Worm (Caenorhabditis elegans) whole organism, young adult: Measurements from ENCODE around the gene C46F2.1.

Experiments
- B0019.2 ChIP-seq: fragments of 200-800 bp; sonication (Bioruptor generic); conservative IDR thresholded peaks from 2 replicates; pipeline ENCODE4 v1.3.6; 2022; ENCODE audit warnings: missing genetic modification reagents, missing genetic modification characterization, missing compliant biosample characterization
- B0336.3 ChIP-seq: fragments of 200-800 bp; sonication (Bioruptor generic); IDR thresholded peaks from 2 replicates; pipeline ENCODE4 v1.3.6; 2022; ENCODE audit warnings: missing genetic modification characterization, missing compliant biosample characterization
- C06A6.2 ChIP-seq: fragments of 200-800 bp; sonication (Bioruptor generic); conservative IDR thresholded peaks from 2 replicates; pipeline ENCODE4 v1.3.6; 2022; ENCODE audit warnings: missing genetic modification characterization, missing compliant biosample characterization
- T07F8.4 ChIP-seq: sonication (generic microtip); optimal IDR thresholded peaks from 2 replicates; lab custom pipeline; 2016; ENCODE audit warnings: mild to moderate bottlenecking, missing genetic modification characterization, moderate library complexity, missing compliant biosample characterization
- ZK185.1 ChIP-seq: sonication (generic microtip); optimal IDR thresholded peaks from 2 replicates; lab custom pipeline; 2016; ENCODE audit warnings: mild to moderate bottlenecking, missing genetic modification characterization, missing compliant biosample characterization; ENCODE audit not compliant: poor library complexity, severe bottlenecking
- aptf-2 ChIP-seq: fragments of 200-800 bp; sonication (Bioruptor generic); conservative IDR thresholded peaks from 2 replicates; pipeline ENCODE4 v1.3.6; 2022; ENCODE audit warnings: missing genetic modification reagents, missing genetic modification characterization, missing compliant biosample characterization
- athp-1 ChIP-seq: sonication (generic microtip); optimal IDR thresholded peaks from 2 replicates; lab custom pipeline; 2017; ENCODE audit warnings: mild to moderate bottlenecking, missing genetic modification characterization, missing compliant biosample characterization
- attf-5 ChIP-seq: fragments of 200-800 bp; sonication (Bioruptor generic); optimal IDR thresholded peaks from 2 replicates; lab custom pipeline; 2018; ENCODE audit warnings: mild to moderate bottlenecking, missing genetic modification characterization, missing compliant biosample characterization
- ccch-3 ChIP-seq: fragments of 200-800 bp; sonication (Bioruptor generic); optimal IDR thresholded peaks from 2 replicates; lab custom pipeline; 2018; ENCODE audit warnings: mild to moderate bottlenecking, missing genetic modification characterization, missing compliant biosample characterization
- cebp-1 ChIP-seq, 2 experiments: fragments of 200-800 bp in 1 of 2; sonication (Bioruptor generic) in 1 of 2; sonication (generic microtip) in 1 of 2; IDR thresholded peaks in 1 of 2; optimal IDR thresholded peaks in 1 of 2; 2 replicates each; pipeline versions ENCODE4 v1.3.6 to Lab custom; 2017 to 2022; ENCODE audit warnings: missing compliant biosample characterization in 2 of 2, missing genetic modification characterization in 2 of 2, mild to moderate bottlenecking in 1 of 2, missing genetic modification reagents in 1 of 2, moderate library complexity in 1 of 2
- ceh-27 ChIP-seq: fragments of 200-800 bp; sonication (Bioruptor generic); optimal IDR thresholded peaks from 2 replicates; lab custom pipeline; 2018; ENCODE audit warnings: mild to moderate bottlenecking, missing genetic modification characterization, moderate library complexity, missing compliant biosample characterization
- ceh-58 ChIP-seq: fragments of 200-800 bp; sonication (Bioruptor generic); IDR thresholded peaks from 2 replicates; pipeline ENCODE4 v1.3.6; 2022; ENCODE audit warnings: missing genetic modification characterization, missing compliant biosample characterization
- dox-1 ChIP-seq: fragments of 200-800 bp; sonication (Bioruptor generic); IDR thresholded peaks from 2 replicates; pipeline ENCODE4 v1.3.6; 2022; ENCODE audit warnings: missing genetic modification reagents, missing genetic modification characterization, missing compliant biosample characterization
- efl-1 ChIP-seq: fragments of 150-350 bp; optimal IDR thresholded peaks from 2 replicates; lab custom pipeline; 2014; ENCODE audit warnings: missing biosample characterization, missing genetic modification reagents, missing genetic modification characterization
- egl-44 ChIP-seq: fragments of 200-800 bp; sonication (Bioruptor generic); IDR thresholded peaks from 2 replicates; pipeline ENCODE4 v1.3.6; 2022; ENCODE audit warnings: missing genetic modification reagents, missing genetic modification characterization, missing compliant biosample characterization
- egrh-3 ChIP-seq: fragments of 200-800 bp; sonication (Bioruptor generic); IDR thresholded peaks from 2 replicates; pipeline ENCODE4 v1.3.6; 2022; ENCODE audit warnings: missing genetic modification reagents, missing genetic modification characterization, missing compliant biosample characterization
- gei-17 ChIP-seq: fragments of 200-800 bp; sonication (Bioruptor generic); optimal IDR thresholded peaks from 2 replicates; lab custom pipeline; 2018; ENCODE audit warnings: mild to moderate bottlenecking, missing genetic modification characterization, missing compliant biosample characterization
- hmg-1.2 ChIP-seq: fragments of 200-800 bp; sonication (Bioruptor generic); IDR thresholded peaks from 2 replicates; pipeline ENCODE4 v1.3.6; 2022; ENCODE audit warnings: missing genetic modification reagents, missing genetic modification characterization, missing compliant biosample characterization
- hmg-20 ChIP-seq: fragments of 200-800 bp; sonication (Bioruptor generic); IDR thresholded peaks from 2 replicates; pipeline ENCODE4 v1.3.6; 2022; ENCODE audit warnings: missing genetic modification reagents, missing genetic modification characterization, missing compliant biosample characterization
- hrde-1 ChIP-seq: sonication (generic microtip); optimal IDR thresholded peaks from 2 replicates; lab custom pipeline; 2016; ENCODE audit warnings: missing genetic modification characterization, mild to moderate bottlenecking, missing compliant biosample characterization, moderate library complexity, missing genotype, missing genetic modification reagents, borderline replicate concordance
- let-526 ChIP-seq: fragments of 200-800 bp; sonication (Bioruptor generic); IDR thresholded peaks from 2 replicates; pipeline ENCODE4 v1.3.6; 2022; ENCODE audit warnings: missing genetic modification reagents, missing genetic modification characterization, missing compliant biosample characterization
- lin-26 ChIP-seq: fragments of 200-800 bp; sonication (Bioruptor generic); IDR thresholded peaks from 2 replicates; pipeline ENCODE4 v1.3.6; 2022; ENCODE audit warnings: missing genetic modification reagents, missing genetic modification characterization, missing compliant biosample characterization
- lin-35 ChIP-seq, 3 experiments: fragments of 150-350 bp in 2 of 3; sonication (generic microtip) in 1 of 3; optimal IDR thresholded peaks; 2 replicates each; lab custom pipeline; 2014 to 2018; ENCODE audit warnings: missing biosample characterization in 3 of 3, missing genetic modification characterization in 3 of 3, missing genetic modification reagents in 3 of 3
- lin-40 ChIP-seq: sonication (generic microtip); optimal IDR thresholded peaks from 2 replicates; lab custom pipeline; 2016; ENCODE audit warnings: missing genetic modification characterization, mild to moderate bottlenecking, missing compliant biosample characterization, missing genotype, missing genetic modification reagents
- lir-1 ChIP-seq: fragments of 200-800 bp; sonication (Bioruptor generic); conservative IDR thresholded peaks from 2 replicates; pipeline ENCODE4 v1.3.6; 2022; ENCODE audit warnings: missing genetic modification reagents, missing genetic modification characterization, missing compliant biosample characterization
- lsl-1 ChIP-seq: fragments of 200-800 bp; sonication (Bioruptor generic); optimal IDR thresholded peaks from 2 replicates; lab custom pipeline; 2018; ENCODE audit warnings: mild to moderate bottlenecking, missing genetic modification characterization, moderate library complexity, missing compliant biosample characterization
- madf-3 ChIP-seq: fragments of 200-800 bp; sonication (Bioruptor generic); IDR thresholded peaks from 2 replicates; pipeline ENCODE4 v1.3.6; 2022; ENCODE audit warnings: missing genetic modification reagents, missing genetic modification characterization, missing compliant biosample characterization
- madf-6 ChIP-seq: fragments of 200-800 bp; sonication (Bioruptor generic); IDR thresholded peaks from 2 replicates; pipeline ENCODE4 v1.3.6; 2022; ENCODE audit warnings: missing genetic modification reagents, missing genetic modification characterization, missing compliant biosample characterization
- nhr-27 ChIP-seq: fragments of 200-800 bp; sonication (Bioruptor generic); optimal IDR thresholded peaks from 2 replicates; lab custom pipeline; 2018; ENCODE audit warnings: mild to moderate bottlenecking, missing genetic modification characterization, moderate library complexity, missing compliant biosample characterization
- nhr-80 ChIP-seq: sonication (generic microtip); optimal IDR thresholded peaks from 2 replicates; lab custom pipeline; 2016; ENCODE audit warnings: missing genetic modification characterization, missing compliant biosample characterization
- pha-4 ChIP-seq: fragments of 150-350 bp; sonication (generic microtip); optimal IDR thresholded peaks from 2 replicates; lab custom pipeline; 2014; ENCODE audit warnings: missing biosample characterization, missing genetic modification reagents, missing genetic modification characterization
- rcor-1 ChIP-seq: fragments of 200-800 bp; sonication (Bioruptor generic); IDR thresholded peaks from 2 replicates; pipeline ENCODE4 v1.3.6; 2022; ENCODE audit warnings: missing genetic modification reagents, missing genetic modification characterization, missing compliant biosample characterization
- rec-8 ChIP-seq, 2 experiments: sonication (generic microtip); optimal IDR thresholded peaks; 2 replicates each; lab custom pipeline; 2016; ENCODE audit warnings: mild to moderate bottlenecking in 2 of 2, missing genetic modification characterization in 2 of 2, missing genetic modification reagents in 2 of 2, missing genotype in 2 of 2, missing biosample characterization in 1 of 2, missing compliant biosample characterization in 1 of 2, moderate library complexity in 1 of 2
- repo-1 ChIP-seq: sonication (generic microtip); optimal IDR thresholded peaks from 2 replicates; lab custom pipeline; 2017; ENCODE audit warnings: mild to moderate bottlenecking, missing genetic modification characterization, missing compliant biosample characterization
- sdz-38 ChIP-seq: sonication (generic microtip); optimal IDR thresholded peaks from 2 replicates; lab custom pipeline; 2016; ENCODE audit warnings: missing genotype, missing genetic modification characterization, missing compliant biosample characterization
- snpc-4 ChIP-seq, 5 experiments: fragments of 150-350 bp in 1 of 5; sonication (generic microtip) in 4 of 5; optimal IDR thresholded peaks; 2 replicates each; lab custom pipeline; 2014 to 2018; ENCODE audit warnings: missing genetic modification characterization in 5 of 5, missing biosample characterization in 3 of 5, antibody characterized with exemption in 2 of 5, mild to moderate bottlenecking in 2 of 5, missing compliant biosample characterization in 2 of 5, missing genotype in 2 of 5, moderate library complexity in 2 of 5, missing genetic modification reagents in 1 of 5
- somi-1 ChIP-seq: fragments of 200-800 bp; sonication (Bioruptor generic); optimal IDR thresholded peaks from 2 replicates; lab custom pipeline; 2018; ENCODE audit warnings: mild to moderate bottlenecking, missing genetic modification characterization, missing compliant biosample characterization
- tbp1 ChIP-seq: fragments of 200-800 bp; sonication (Bioruptor generic); optimal IDR thresholded peaks from 2 replicates; lab custom pipeline; 2018; ENCODE audit warnings: mild to moderate bottlenecking, missing genetic modification characterization, missing compliant biosample characterization
- tbx-9 ChIP-seq: sonication (generic microtip); optimal IDR thresholded peaks from 2 replicates; lab custom pipeline; 2016; ENCODE audit warnings: borderline replicate concordance, missing genetic modification characterization, inconsistent platforms, missing compliant biosample characterization
- unc-62 ChIP-seq: fragments of 150-350 bp; optimal IDR thresholded peaks from 2 replicates; lab custom pipeline; 2014; ENCODE audit warnings: missing biosample characterization, missing genetic modification reagents, missing genetic modification characterization
- xnd-1 ChIP-seq: sonication (generic microtip); optimal IDR thresholded peaks from 2 replicates; lab custom pipeline; 2016; ENCODE audit warnings: missing genotype, missing genetic modification reagents, missing genetic modification characterization, missing compliant biosample characterization
- zfh-2 ChIP-seq: fragments of 200-800 bp; sonication (Bioruptor generic); conservative IDR thresholded peaks from 2 replicates; pipeline ENCODE4 v1.3.6; 2022; ENCODE audit warnings: missing genetic modification reagents, missing genetic modification characterization, missing compliant biosample characterization
- ztf-18 ChIP-seq: sonication (generic microtip); optimal IDR thresholded peaks from 2 replicates; lab custom pipeline; 2016; ENCODE audit warnings: missing genotype, mild to moderate bottlenecking, missing genetic modification characterization, missing compliant biosample characterization
- ztf-26 ChIP-seq: sonication (generic microtip); optimal IDR thresholded peaks from 2 replicates; lab custom pipeline; 2017; ENCODE audit warnings: missing genetic modification characterization, missing compliant biosample characterization

The C46F2.1 gene

ce11 chrX:8077748-8078147 lies at the start of gene C46F2.1:
Gene C46F2.1 (plus strand): TSS chrX:8078048.
- TF ChIP-seq hrde-1 (tag; lab: Kevin White, UChicago) = no peak
- TF ChIP-seq snpc-4 (GFP tag; optimal IDR thresholded peaks at IDR 0.05; lab: Kevin White, UChicago) = no peak
- TF ChIP-seq snpc-4 (tag; optimal IDR thresholded peaks at IDR 0.05; lab: Kevin White, UChicago) = no peak
- TF ChIP-seq ceh-58 (GFP tag; lab: Robert Waterston, UW) = no peak
- no peak for TF ChIP-seq repo-1 (tag; lab: Kevin White, UChicago)
- TF ChIP-seq lir-1 (GFP tag; lab: Robert Waterston, UW) = no peak
- TF ChIP-seq athp-1 (tag; lab: Kevin White, UChicago) = no peak
- no peak for TF ChIP-seq rec-8 (tag; optimal IDR thresholded peaks at IDR 0.05; lab: Kevin White, UChicago)
- no peak for TF ChIP-seq madf-3
- no peak for TF ChIP-seq sdz-38 (tag; lab: Kevin White, UChicago)
- TF ChIP-seq T07F8.4 (tag; lab: Kevin White, UChicago) = no peak
- TF ChIP-seq B0019.2 = no peak
- no peak for TF ChIP-seq dox-1 (GFP tag; lab: Robert Waterston, UW)
- no peak for TF ChIP-seq xnd-1 (tag; lab: Kevin White, UChicago)
- no peak for TF ChIP-seq ccch-3 (GFP tag; lab: Kevin White, UChicago)
- TF ChIP-seq madf-6 (GFP tag; lab: Robert Waterston, UW) = no peak
- no peak for TF ChIP-seq egrh-3 (GFP tag; lab: Robert Waterston, UW)
- no peak for TF ChIP-seq tbx-9 (tag; lab: Kevin White, UChicago)
- no peak for TF ChIP-seq lin-35 (GFP tag; optimal IDR thresholded peaks at IDR 0.05; lab: Kevin White, UChicago)

ce11 chrX:8029080-8029479 lies 48.8 kb upstream of the C46F2.1 start, which contains the start of gene C34D10.1:
Gene C34D10.1 (plus strand): TSS chrX:8029479.
- TF ChIP-seq efl-1 (no peak), somi-1 (GFP tag; lab: Kevin White, UChicago) (peak; percentile 20), madf-6 (GFP tag; lab: Robert Waterston, UW) (0 out of 2 replicates have a peak, but pooled peaks have one; percentile 8), athp-1 (tag; lab: Kevin White, UChicago) (peak; percentile 15), lin-40 (peak; percentile 62), hmg-1.2 (peak; percentile 43), hmg-20 (no peak), zfh-2 (GFP tag; lab: Robert Waterston, UW) (peak; percentile 63), lsl-1 (no peak), attf-5 (peak; percentile 45), cebp-1 (GFP tag; IDR thresholded peaks at IDR 0.05; lab: Robert Waterston, UW) (peak; percentile 38; the same call in 1 of the 2 replicates), cebp-1 (tag; optimal IDR thresholded peaks at IDR 0.05; lab: Kevin White, UChicago) (peak; percentile 65), hrde-1 (tag; lab: Kevin White, UChicago) (no peak), egl-44 (GFP tag; lab: Robert Waterston, UW) (no peak), repo-1 (tag; lab: Kevin White, UChicago) (no peak), ceh-27 (GFP tag; lab: Kevin White, UChicago) (peak; percentile 56), ztf-18 (tag; lab: Kevin White, UChicago) (peak; percentile 90), ztf-26 (tag; lab: Kevin White, UChicago) (peak; percentile 58), ZK185.1 (tag; lab: Kevin White, UChicago) (no peak), let-526 (no peak), aptf-2 (GFP tag; lab: Robert Waterston, UW) (no peak), madf-3 (no peak), gei-17 (GFP tag; lab: Kevin White, UChicago) (peak; percentile 24), tbp1 (peak; percentile 37), lin-26 (GFP tag; lab: Robert Waterston, UW) (no peak), nhr-27 (tag; lab: Kevin White, UChicago) (no peak), nhr-80 (tag; lab: Kevin White, UChicago) (peak; percentile 40), dox-1 (GFP tag; lab: Robert Waterston, UW) (peak; percentile 57), lir-1 (GFP tag; lab: Robert Waterston, UW) (no peak), rcor-1 (GFP tag; lab: Robert Waterston, UW) (peak; percentile 55), B0336.3 (GFP tag; lab: Robert Waterston, UW) (peak; percentile 48; the same call in 1 of the 2 replicates), unc-62 (no peak), C06A6.2 (GFP tag; lab: Robert Waterston, UW) (no peak), pha-4 (tag; lab: Kevin White, UChicago) (peak; percentile 4)
